Worm (Caenorhabditis elegans): ENCODE results near the gene Y94H6A.2.
A peak's percentile ranks its signal among the peaks of the same experiment; 100 is the strongest.

The Y94H6A.2 gene

ce11 chrIV:2725784-2726183 lies 4.3 kb upstream of the Y94H6A.2 start, which contains the start of gene ubxn-2:
Gene ubxn-2, minus strand, starts transcription at chrIV:2725819.
- TF ChIP-seq ztf-11 (tag; optimal IDR thresholded peaks at IDR 0.05): no peak
- TF ChIP-seq ceh-39 (tag; optimal IDR thresholded peaks at IDR 0.05): peak; percentile 22
- no peak for TF ChIP-seq unc-62 (GFP tag; optimal IDR thresholded peaks at IDR 0.05)
- TF ChIP-seq ces-1 (GFP tag; optimal IDR thresholded peaks at IDR 0.05): no peak
- TF ChIP-seq nhr-28 (tag; optimal IDR thresholded peaks at IDR 0.05): no peak
- no peak for TF ChIP-seq flh-1 (GFP tag; optimal IDR thresholded peaks at IDR 0.05)
- TF ChIP-seq blmp-1 (tag; optimal IDR thresholded peaks at IDR 0.05): no peak
- peak; percentile 45 for TF ChIP-seq M03D4.4 (tag; optimal IDR thresholded peaks at IDR 0.05)
- no peak for TF ChIP-seq snpc-4 (tag; optimal IDR thresholded peaks at IDR 0.05)
- TF ChIP-seq elt-1 (tag; optimal IDR thresholded peaks at IDR 0.05; ENCODE audit: borderline replicate concordance, insufficient read depth): no peak
- TF ChIP-seq hlh-1 (tag; optimal IDR thresholded peaks at IDR 0.05): peak; percentile 13
- TF ChIP-seq unc-39 (tag; optimal IDR thresholded peaks at IDR 0.05): no peak
- peak; percentile 57 for TF ChIP-seq pha-4 (tag; optimal IDR thresholded peaks at IDR 0.05)
- TF ChIP-seq sptf-1 (tag; optimal IDR thresholded peaks at IDR 0.05): peak; percentile 56
- peak; percentile 30 for TF ChIP-seq nhr-237 (tag; optimal IDR thresholded peaks at IDR 0.05)
- TF ChIP-seq nhr-12 (tag; optimal IDR thresholded peaks at IDR 0.05): no peak
- peak; percentile 73 for TF ChIP-seq lin-13 (tag; optimal IDR thresholded peaks at IDR 0.05)
- TF ChIP-seq mep-1 (tag; optimal IDR thresholded peaks at IDR 0.05): peak; percentile 60
- TF ChIP-seq nhr-2 (tag; optimal IDR thresholded peaks at IDR 0.05): no peak
- TF ChIP-seq tbx-8 (GFP tag; optimal IDR thresholded peaks at IDR 0.05): peak; percentile 24
- no peak for TF ChIP-seq lin-32 (GFP tag; optimal IDR thresholded peaks at IDR 0.05)
- no peak for TF ChIP-seq ceh-43 (GFP tag; optimal IDR thresholded peaks at IDR 0.05)
- no peak for TF ChIP-seq unc-120 (tag; optimal IDR thresholded peaks at IDR 0.05; ENCODE audit: poor library complexity, severe bottlenecking)
- peak; percentile 75 for TF ChIP-seq lsy-2 (tag; optimal IDR thresholded peaks at IDR 0.05)
- no peak for TF ChIP-seq bed-3 (GFP tag; optimal IDR thresholded peaks at IDR 0.05)
- TF ChIP-seq sem-2 (GFP tag; optimal IDR thresholded peaks at IDR 0.05): no peak
- TF ChIP-seq drap-1 (GFP tag; optimal IDR thresholded peaks at IDR 0.05): no peak
- TF ChIP-seq cnd-1 (tag; optimal IDR thresholded peaks at IDR 0.05): no peak
- TF ChIP-seq nhr-76 (tag; optimal IDR thresholded peaks at IDR 0.05): no peak

- TF ChIP-seq nhr-237 (tag; optimal IDR thresholded peaks at IDR 0.05): no peak
- no peak for TF ChIP-seq elt-1 (tag; optimal IDR thresholded peaks at IDR 0.05; ENCODE audit: borderline replicate concordance, insufficient read depth)
- TF ChIP-seq nhr-28 (tag; optimal IDR thresholded peaks at IDR 0.05): no peak
- no peak for TF ChIP-seq blmp-1 (tag; optimal IDR thresholded peaks at IDR 0.05)
Measured at ce11 chrIV:2734675-2735074, 4.6 kb downstream of the Y94H6A.2 start.

- TF ChIP-seq unc-39 (tag; optimal IDR thresholded peaks at IDR 0.05): no peak
- no peak for TF ChIP-seq nhr-237 (tag; optimal IDR thresholded peaks at IDR 0.05)
- TF ChIP-seq unc-62 (GFP tag; optimal IDR thresholded peaks at IDR 0.05): no peak
- TF ChIP-seq ceh-83 (GFP tag; optimal IDR thresholded peaks at IDR 0.05): no peak
- no peak for TF ChIP-seq snpc-4 (tag; optimal IDR thresholded peaks at IDR 0.05)
- TF ChIP-seq nhr-2 (tag; optimal IDR thresholded peaks at IDR 0.05): no peak
- TF ChIP-seq sptf-1 (tag; optimal IDR thresholded peaks at IDR 0.05): no peak
- TF ChIP-seq mls-2 (tag; optimal IDR thresholded peaks at IDR 0.05): no peak
- no peak for TF ChIP-seq blmp-1 (tag; optimal IDR thresholded peaks at IDR 0.05)
- TF ChIP-seq mab-5 (tag; optimal IDR thresholded peaks at IDR 0.05): no peak
- TF ChIP-seq hlh-1 (tag; optimal IDR thresholded peaks at IDR 0.05): no peak
- no peak for TF ChIP-seq nhr-28 (tag; optimal IDR thresholded peaks at IDR 0.05)
- TF ChIP-seq bed-3 (GFP tag; optimal IDR thresholded peaks at IDR 0.05): no peak
- no peak for TF ChIP-seq drap-1 (GFP tag; optimal IDR thresholded peaks at IDR 0.05)
- TF ChIP-seq ztf-11 (tag; optimal IDR thresholded peaks at IDR 0.05): no peak
- no peak for TF ChIP-seq unc-120 (tag; optimal IDR thresholded peaks at IDR 0.05; ENCODE audit: poor library complexity, severe bottlenecking)
Measured at ce11 chrIV:2736575-2736974, 6.5 kb downstream of the Y94H6A.2 start.

ce11 chrIV:2738466-2738865 lies 8.4 kb downstream of the Y94H6A.2 start:
- no peak for TF ChIP-seq unc-62 (GFP tag; optimal IDR thresholded peaks at IDR 0.05)
- TF ChIP-seq ceh-39 (tag; optimal IDR thresholded peaks at IDR 0.05): no peak
- no peak for TF ChIP-seq mep-1 (tag; optimal IDR thresholded peaks at IDR 0.05)
- no peak for TF ChIP-seq tbx-8 (GFP tag; optimal IDR thresholded peaks at IDR 0.05)
- no peak for TF ChIP-seq sem-2 (GFP tag; optimal IDR thresholded peaks at IDR 0.05)
- TF ChIP-seq bed-3 (GFP tag; optimal IDR thresholded peaks at IDR 0.05): no peak
- TF ChIP-seq unc-120 (tag; optimal IDR thresholded peaks at IDR 0.05; ENCODE audit: poor library complexity, severe bottlenecking): no peak
- no peak for TF ChIP-seq nhr-237 (tag; optimal IDR thresholded peaks at IDR 0.05)
- no peak for TF ChIP-seq ztf-11 (tag; optimal IDR thresholded peaks at IDR 0.05)
- no peak for TF ChIP-seq lsy-2 (tag; optimal IDR thresholded peaks at IDR 0.05)
- TF ChIP-seq cnd-1 (tag; optimal IDR thresholded peaks at IDR 0.05): no peak
- no peak for TF ChIP-seq elt-1 (tag; optimal IDR thresholded peaks at IDR 0.05; ENCODE audit: borderline replicate concordance, insufficient read depth)
- TF ChIP-seq blmp-1 (tag; optimal IDR thresholded peaks at IDR 0.05): no peak
- TF ChIP-seq elt-3 (tag; optimal IDR thresholded peaks at IDR 0.05): no peak
- TF ChIP-seq nhr-28 (tag; optimal IDR thresholded peaks at IDR 0.05): no peak
- no peak for TF ChIP-seq lin-32 (GFP tag; optimal IDR thresholded peaks at IDR 0.05)
- TF ChIP-seq ces-1 (GFP tag; optimal IDR thresholded peaks at IDR 0.05): no peak
- no peak for TF ChIP-seq ceh-83 (GFP tag; optimal IDR thresholded peaks at IDR 0.05)
- no peak for TF ChIP-seq M03D4.4 (tag; optimal IDR thresholded peaks at IDR 0.05)
- TF ChIP-seq drap-1 (GFP tag; optimal IDR thresholded peaks at IDR 0.05): no peak
